Fruit fly (Drosophila melanogaster): Measurements from ENCODE around the gene Gr64b.

The Gr64b gene

dm6 chr3L:4018228-4018928 lies 10.0 kb upstream of the Gr64b start, which contains the start of gene FoxL1:
Gene FoxL1, plus strand, starts transcription at chr3L:4018878.
- TF ChIP-seq ttk (optimal IDR thresholded peaks at IDR 0.05) = no peak

dm6 chr3L:4021260-4021831 lies 7.1 kb upstream of the Gr64b start, which contains the start of gene Mul1:
Gene Mul1, plus strand, starts transcription at chr3L:4021457.
- TF ChIP-seq Sin3A (optimal IDR thresholded peaks at IDR 0.05) (no peak), Myc (optimal IDR thresholded peaks at IDR 0.05) (no peak), psq (optimal IDR thresholded peaks at IDR 0.05) (no peak), ttk (optimal IDR thresholded peaks at IDR 0.05) (no peak), insv (optimal IDR thresholded peaks at IDR 0.05) (no peak), h (optimal IDR thresholded peaks at IDR 0.05) (no peak)

- no peak for TF ChIP-seq Myc (optimal IDR thresholded peaks at IDR 0.05)
- TF ChIP-seq insv (optimal IDR thresholded peaks at IDR 0.05) = no peak
- TF ChIP-seq ttk (optimal IDR thresholded peaks at IDR 0.05) = no peak
- no peak for TF ChIP-seq psq (optimal IDR thresholded peaks at IDR 0.05)
- TF ChIP-seq h (optimal IDR thresholded peaks at IDR 0.05) = no peak
- no peak for TF ChIP-seq Sin3A (optimal IDR thresholded peaks at IDR 0.05)
Measured at dm6 chr3L:4024464-4024863, 3.9 kb upstream of the Gr64b start.

- TF ChIP-seq psq (optimal IDR thresholded peaks at IDR 0.05) (no peak), Myc (optimal IDR thresholded peaks at IDR 0.05) (no peak), ttk (optimal IDR thresholded peaks at IDR 0.05) (no peak), insv (optimal IDR thresholded peaks at IDR 0.05) (no peak), h (optimal IDR thresholded peaks at IDR 0.05) (no peak), Sin3A (optimal IDR thresholded peaks at IDR 0.05) (no peak)
Measured at dm6 chr3L:4025738-4026505, 2.5 kb upstream of the Gr64b start, which contains the start of gene CG11594. Gene CG11594, minus strand, starts transcription at chr3L:4026011.

dm6 chr3L:4026506-4026868 lies 1.9 kb upstream of the Gr64b start, which contains the start of gene Gr64a:
Gene Gr64a, plus strand, starts transcription at chr3L:4026769.
- TF ChIP-seq h (optimal IDR thresholded peaks at IDR 0.05) = no peak
- TF ChIP-seq Sin3A (optimal IDR thresholded peaks at IDR 0.05) = no peak
- no peak for TF ChIP-seq insv (optimal IDR thresholded peaks at IDR 0.05)
- no peak for TF ChIP-seq Myc (optimal IDR thresholded peaks at IDR 0.05)
- TF ChIP-seq psq (optimal IDR thresholded peaks at IDR 0.05) = no peak
- TF ChIP-seq ttk (optimal IDR thresholded peaks at IDR 0.05) = no peak

dm6 chr3L:4031762-4032161 lies 3.4 kb downstream of the Gr64b start, which contains the start of the genes Gr64d and Gr64e:
Gene Gr64d, plus strand, starts transcription at chr3L:4032062.
Gene Gr64e, plus strand, starts transcription at chr3L:4032141.
- TF ChIP-seq h (optimal IDR thresholded peaks at IDR 0.05) (no peak), Myc (optimal IDR thresholded peaks at IDR 0.05) (no peak), psq (optimal IDR thresholded peaks at IDR 0.05) (no peak)

dm6 chr3L:4035499-4035898 lies 7.1 kb downstream of the Gr64b start, which contains the start of gene Gr64f:
Gene Gr64f, plus strand, starts transcription at chr3L:4035799.
- TF ChIP-seq Sin3A (optimal IDR thresholded peaks at IDR 0.05) (no peak), insv (optimal IDR thresholded peaks at IDR 0.05) (no peak)

dm6 chr3L:4040247-4040925 lies 12.0 kb downstream of the Gr64b start, which contains the start of the genes CG11593 and Rcd5:
Gene CG11593, minus strand, starts transcription at chr3L:4040482.
Gene Rcd5, plus strand, starts transcription at chr3L:4040529.
- no peak for TF ChIP-seq insv (optimal IDR thresholded peaks at IDR 0.05)
- no peak for TF ChIP-seq Sin3A (optimal IDR thresholded peaks at IDR 0.05)
- TF ChIP-seq psq (optimal IDR thresholded peaks at IDR 0.05) = no peak
- TF ChIP-seq h (optimal IDR thresholded peaks at IDR 0.05) = no peak
- no peak for TF ChIP-seq ttk (optimal IDR thresholded peaks at IDR 0.05)
- no peak for TF ChIP-seq Myc (optimal IDR thresholded peaks at IDR 0.05)

dm6 chr3L:4044497-4044896 lies 16.1 kb downstream of the Gr64b start:
- TF ChIP-seq ttk (optimal IDR thresholded peaks at IDR 0.05) (no peak), Myc (optimal IDR thresholded peaks at IDR 0.05) (no peak), psq (optimal IDR thresholded peaks at IDR 0.05) (no peak), insv (optimal IDR thresholded peaks at IDR 0.05) (no peak), Sin3A (optimal IDR thresholded peaks at IDR 0.05) (no peak)

- TF ChIP-seq psq (optimal IDR thresholded peaks at IDR 0.05) (no peak), Sin3A (optimal IDR thresholded peaks at IDR 0.05) (no peak), ttk (optimal IDR thresholded peaks at IDR 0.05) (no peak), insv (optimal IDR thresholded peaks at IDR 0.05) (no peak), h (optimal IDR thresholded peaks at IDR 0.05) (no peak), Myc (optimal IDR thresholded peaks at IDR 0.05) (no peak)
Measured at dm6 chr3L:4046289-4046688, 17.9 kb downstream of the Gr64b start, which contains the start of gene CG1136. Gene CG1136, plus strand, starts transcription at chr3L:4046596.

- TF ChIP-seq ttk (optimal IDR thresholded peaks at IDR 0.05) (no peak), Sin3A (optimal IDR thresholded peaks at IDR 0.05) (no peak)
Measured at dm6 chr3L:4047635-4048034, 19.2 kb downstream of the Gr64b start, which contains the start of gene Dpy-30L2. Gene Dpy-30L2, minus strand, starts transcription at chr3L:4047735.

- no peak for TF ChIP-seq Sin3A (optimal IDR thresholded peaks at IDR 0.05)
- no peak for TF ChIP-seq ttk (optimal IDR thresholded peaks at IDR 0.05)
- TF ChIP-seq insv (optimal IDR thresholded peaks at IDR 0.05) = no peak
- no peak for TF ChIP-seq h (optimal IDR thresholded peaks at IDR 0.05)
- no peak for TF ChIP-seq psq (optimal IDR thresholded peaks at IDR 0.05)
- TF ChIP-seq Myc (optimal IDR thresholded peaks at IDR 0.05) = no peak
Measured at dm6 chr3L:4049082-4049481, 20.7 kb downstream of the Gr64b start.

Measured in Kc167 (cell line).